Fruit fly (Drosophila melanogaster) whole organism, wandering third instar larva: ENCODE data around the gene pn.

Experiments
- CrebA ChIP-seq: fragments of 200-800 bp; sonication (Bioruptor generic); optimal IDR thresholded peaks from 2 replicates; lab custom pipeline; 2016; ENCODE audit warnings: missing biosample characterization, mild to moderate bottlenecking, missing genetic modification characterization, borderline replicate concordance
- Dif ChIP-seq: fragments of 200-275, 200-300 bp; sonication (Bioruptor generic); optimal IDR thresholded peaks from 2 replicates; lab custom pipeline; 2018; ENCODE audit warnings: missing biosample characterization, missing genetic modification characterization; ENCODE audit not compliant: partially characterized antibody
- HLH106 ChIP-seq: fragments of 200-800 bp; optimal IDR thresholded peaks from 3 replicates; lab custom pipeline; 2019; ENCODE audit warnings: missing biosample characterization, mild to moderate bottlenecking, missing genetic modification characterization, moderate library complexity
- Hnf4 ChIP-seq: fragments of 200-800 bp; sonication (Bioruptor generic); optimal IDR thresholded peaks from 2 replicates; lab custom pipeline; 2016; ENCODE audit warnings: missing biosample characterization, mild to moderate bottlenecking, missing genetic modification characterization
- Myc ChIP-seq: fragments of >200 bp; optimal IDR thresholded peaks from 2 replicates; lab custom pipeline; 2017
- N ChIP-seq: fragments of >200 bp; optimal IDR thresholded peaks from 2 replicates; lab custom pipeline; 2018; ENCODE audit warnings: missing biosample characterization, missing external identifiers, missing genetic modification characterization
- OdsH ChIP-seq: fragments of 200-800 bp; sonication (Bioruptor generic); optimal IDR thresholded peaks from 2 replicates; lab custom pipeline; 2016; ENCODE audit warnings: missing biosample characterization, mild to moderate bottlenecking, missing genetic modification characterization
- ey ChIP-seq: fragments of 200-800 bp; sonication (Bioruptor generic); optimal IDR thresholded peaks from 2 replicates; lab custom pipeline; 2016; ENCODE audit warnings: missing biosample characterization, missing genetic modification characterization
- foxo ChIP-seq, 2 experiments: fragments of 200-800 bp; sonication (Bioruptor generic); optimal IDR thresholded peaks; 2 replicates in 1 of 2; 3 replicates in 1 of 2; lab custom pipeline; 2016 to 2017; ENCODE audit warnings: missing biosample characterization in 2 of 2, missing genetic modification characterization in 2 of 2
- pan ChIP-seq: fragments of >200 bp; optimal IDR thresholded peaks from 2 replicates; lab custom pipeline; 2017
- psq ChIP-seq: fragments of 200-800 bp; sonication (Bioruptor generic); optimal IDR thresholded peaks from 3 replicates; lab custom pipeline; 2017; ENCODE audit warnings: missing biosample characterization, mild to moderate bottlenecking, missing genetic modification characterization, moderate library complexity
- rgr ChIP-seq: fragments of 200-800 bp; sonication (Bioruptor generic); optimal IDR thresholded peaks from 3 replicates; lab custom pipeline; 2016; ENCODE audit warnings: missing biosample characterization, mild to moderate bottlenecking, missing genetic modification characterization
- sv ChIP-seq: fragments of 200-800 bp; sonication (Bioruptor generic); optimal IDR thresholded peaks from 3 replicates; lab custom pipeline; 2016; ENCODE audit warnings: missing biosample characterization, missing genetic modification characterization
- tai ChIP-seq: sonication (Bioruptor generic); optimal IDR thresholded peaks from 2 replicates; lab custom pipeline; 2016; ENCODE audit warnings: missing biosample characterization, missing genetic modification characterization

dm6 chrX:2170424-2170823 lies 10.6 kb upstream of the pn start:
- TF ChIP-seq HLH106 (tag; lab: Kevin White, UChicago) (no peak), Myc (lab: Kevin White, UChicago) (peak; percentile 60), foxo (GFP tag; optimal IDR thresholded peaks at IDR 0.05; lab: Kevin White, UChicago) (no peak), tai (GFP tag; lab: Kevin White, UChicago) (no peak), CrebA (GFP tag; lab: Kevin White, UChicago) (no peak), rgr (GFP tag; lab: Kevin White, UChicago) (no peak), N (GFP tag; lab: Kevin White, UChicago) (no peak), Dif (GFP tag; lab: Kevin White, UChicago) (no peak), OdsH (no peak), Hnf4 (no peak), pan (no peak), sv (no peak), psq (GFP tag; lab: Kevin White, UChicago) (no peak), ey (GFP tag; lab: Kevin White, UChicago) (no peak)
